Fruit fly (Drosophila melanogaster): ENCODE measurements around the gene mRNA-cap.

DNA sequence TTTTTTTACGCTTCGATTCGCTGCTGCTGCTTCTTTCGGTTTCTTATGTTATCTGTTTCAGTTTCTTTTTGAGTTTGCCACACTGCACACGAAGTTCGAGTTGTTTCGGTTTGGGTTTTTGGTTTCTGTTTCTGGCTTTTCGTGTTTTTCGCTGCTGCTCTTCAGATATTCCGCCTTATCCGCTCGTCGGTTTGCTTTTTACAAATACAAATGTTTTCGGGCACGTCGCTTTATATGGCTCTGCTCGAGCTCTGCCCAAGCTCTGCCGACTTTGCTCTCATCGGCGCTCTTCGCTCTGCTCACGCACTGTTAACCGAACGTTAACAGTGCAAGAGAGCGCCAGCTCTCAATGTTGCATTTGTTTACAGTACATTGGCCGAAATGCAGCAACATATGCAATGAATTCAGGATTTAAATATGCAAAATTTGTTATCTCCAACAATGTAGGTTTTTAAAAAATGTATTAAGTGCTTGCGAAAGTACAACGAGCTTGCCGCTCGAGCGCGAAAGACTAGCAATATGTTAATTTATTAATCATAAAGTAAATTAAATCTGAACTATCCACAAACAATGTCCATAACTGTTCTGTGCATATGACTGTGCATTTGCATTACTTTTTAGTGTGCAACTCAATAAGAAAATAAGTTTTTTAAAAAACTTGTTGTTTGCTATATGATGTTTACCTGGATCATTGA, 31.2 kb downstream of the mRNA-cap start:
- TF ChIP-seq bsh (GFP tag; optimal IDR thresholded peaks at IDR 0.05) (peak in 1 of 2 experiments; percentile 5), CG31365 (tag; optimal IDR thresholded peaks at IDR 0.05) (no peak), Bteb2 (GFP tag; optimal IDR thresholded peaks at IDR 0.05) (no peak), salm (tag; optimal IDR thresholded peaks at IDR 0.05) (no peak), CG13775 (GFP tag; optimal IDR thresholded peaks at IDR 0.05) (no peak)
